Fruit fly (Drosophila melanogaster) whole organism, embryonic: ENCODE measurements around the gene Pi3K21B.

Source experiments
- Asciz ChIP-seq: fragments of 200-800 bp; sonication (Bioruptor generic); optimal IDR thresholded peaks from 2 replicates; lab custom pipeline; 2017; ENCODE audit warnings: missing biosample characterization, mild to moderate bottlenecking, missing genetic modification characterization, missing genetic modification reagents
- Blimp-1 ChIP-seq: fragments of 200-800 bp; sonication (Bioruptor generic); optimal IDR thresholded peaks from 3 replicates; lab custom pipeline; 2018; ENCODE audit warnings: missing biosample characterization, missing genetic modification characterization, mild to moderate bottlenecking, moderate library complexity, missing genetic modification reagents
- Bteb2 ChIP-seq: fragments of 200-800 bp; sonication (Bioruptor generic); optimal IDR thresholded peaks from 2 replicates; lab custom pipeline; 2016; ENCODE audit warnings: missing biosample characterization, missing genetic modification characterization
- CG10267 ChIP-seq: fragments of 200-800 bp; sonication (Bioruptor generic); optimal IDR thresholded peaks from 2 replicates; lab custom pipeline; 2018; ENCODE audit warnings: missing biosample characterization, mild to moderate bottlenecking, missing genetic modification characterization, moderate library complexity
- CG11085 ChIP-seq: fragments of 200-800 bp; sonication (Bioruptor generic); IDR thresholded peaks from 2 replicates; pipeline ENCODE4 v1.3.6; 2022; ENCODE audit warnings: missing biosample characterization, missing genetic modification characterization
- CG11504 ChIP-seq: fragments of 200-800 bp; sonication (Bioruptor generic); optimal IDR thresholded peaks from 3 replicates; lab custom pipeline; 2019; ENCODE audit warnings: missing biosample characterization, mild to moderate bottlenecking, missing genetic modification characterization, moderate library complexity
- CG11695 ChIP-seq: fragments of 200-800 bp; sonication (Bioruptor generic); IDR thresholded peaks from 3 replicates; pipeline ENCODE4 v1.3.6; 2022; ENCODE audit warnings: missing biosample characterization, missing genetic modification characterization
- CG1233 ChIP-seq: fragments of 200-800 bp; sonication (Bioruptor generic); optimal IDR thresholded peaks from 4 replicates; lab custom pipeline; 2018; ENCODE audit warnings: missing biosample characterization, mild to moderate bottlenecking, missing genetic modification characterization
- CG14441 ChIP-seq: fragments of 200-800 bp; sonication (Bioruptor generic); IDR thresholded peaks from 2 replicates; pipeline ENCODE4 v1.3.6; 2022; ENCODE audit warnings: missing biosample characterization, missing genetic modification characterization
- CG15269 ChIP-seq: fragments of 200-800 bp; sonication (Bioruptor generic); optimal IDR thresholded peaks from 2 replicates; lab custom pipeline; 2018; ENCODE audit warnings: missing biosample characterization, mild to moderate bottlenecking, missing genetic modification characterization, moderate library complexity
- CG16779 ChIP-seq: fragments of 200-800 bp; sonication (Bioruptor generic); IDR thresholded peaks from 2 replicates; pipeline ENCODE4 v1.3.6; 2022; ENCODE audit warnings: missing biosample characterization, missing genetic modification characterization
- CG1792 ChIP-seq: fragments of 200-800 bp; sonication (Bioruptor generic); optimal IDR thresholded peaks from 2 replicates; lab custom pipeline; 2016; ENCODE audit warnings: missing biosample characterization, missing genetic modification characterization
- CG2202 ChIP-seq: fragments of 200-800 bp; sonication (Bioruptor generic); optimal IDR thresholded peaks from 2 replicates; lab custom pipeline; 2018; ENCODE audit warnings: missing biosample characterization, mild to moderate bottlenecking, missing genetic modification characterization
- CG2712 ChIP-seq: fragments of 200-800 bp; optimal IDR thresholded peaks from 3 replicates; lab custom pipeline; 2019; ENCODE audit warnings: missing biosample characterization, mild to moderate bottlenecking, missing genetic modification characterization, moderate library complexity
- CG3995 ChIP-seq: fragments of 200-800 bp; sonication (Bioruptor generic); optimal IDR thresholded peaks from 3 replicates; lab custom pipeline; 2016; ENCODE audit warnings: missing biosample characterization, missing genetic modification characterization
- CG4820 ChIP-seq: fragments of 200-800 bp; sonication (Bioruptor generic); optimal IDR thresholded peaks from 3 replicates; lab custom pipeline; 2016; ENCODE audit warnings: missing biosample characterization, missing genetic modification characterization
- CG6683 ChIP-seq: fragments of 200-800 bp; sonication (Bioruptor generic); optimal IDR thresholded peaks from 2 replicates; lab custom pipeline; 2017; ENCODE audit warnings: missing biosample characterization, mild to moderate bottlenecking, missing genetic modification characterization, missing genetic modification reagents
- CG6689 ChIP-seq: fragments of 200-800 bp; sonication (Bioruptor generic); IDR thresholded peaks from 2 replicates; pipeline ENCODE4 v1.3.6; 2022; ENCODE audit warnings: missing biosample characterization, missing genetic modification characterization
- CG8281 ChIP-seq: fragments of 200-800 bp; sonication (Bioruptor generic); optimal IDR thresholded peaks from 2 replicates; lab custom pipeline; 2018; ENCODE audit warnings: missing biosample characterization, mild to moderate bottlenecking, missing genetic modification characterization, moderate library complexity
- CG8478 ChIP-seq: fragments of >200 bp; optimal IDR thresholded peaks from 2 replicates; lab custom pipeline; 2018
- CG8944 ChIP-seq: fragments of 200-800 bp; sonication (Bioruptor generic); optimal IDR thresholded peaks from 3 replicates; lab custom pipeline; 2016; ENCODE audit warnings: missing biosample characterization, missing genetic modification characterization
- Dbx ChIP-seq: fragments of 200-800 bp; sonication (Bioruptor generic); IDR thresholded peaks from 3 replicates; pipeline ENCODE4 v1.3.6; 2022; ENCODE audit warnings: missing biosample characterization, missing genetic modification characterization
- Drgx ChIP-seq: fragments of 200-800 bp; sonication (Bioruptor generic); IDR thresholded peaks from 2 replicates; pipeline ENCODE4 v1.3.6; 2022; ENCODE audit warnings: missing biosample characterization, missing genetic modification characterization
- E2f2 ChIP-seq: fragments of 200-800 bp; sonication (Bioruptor generic); IDR thresholded peaks from 2 replicates; pipeline ENCODE4 v1.3.6; 2022; ENCODE audit warnings: missing biosample characterization, missing genetic modification characterization
- HLH4C ChIP-seq: fragments of 200-800 bp; sonication (Bioruptor generic); IDR thresholded peaks from 3 replicates; pipeline ENCODE4 v1.3.6; 2022; ENCODE audit warnings: missing biosample characterization, missing genetic modification characterization; ENCODE audit not compliant: partially characterized antibody
- HLH54F ChIP-seq: fragments of 200-800 bp; sonication (Bioruptor generic); optimal IDR thresholded peaks from 3 replicates; lab custom pipeline; 2016; ENCODE audit warnings: missing biosample characterization, missing genetic modification characterization
- Hmr ChIP-seq: fragments of 200-800 bp; sonication (Bioruptor generic); optimal IDR thresholded peaks from 3 replicates; lab custom pipeline; 2017; ENCODE audit warnings: mild to moderate bottlenecking, missing biosample characterization, missing genetic modification reagents, missing genetic modification characterization
- Hsf ChIP-seq: fragments of 200-800 bp; sonication (Bioruptor generic); optimal IDR thresholded peaks from 3 replicates; lab custom pipeline; 2016; ENCODE audit warnings: missing biosample characterization, missing genetic modification characterization
- Lim3 ChIP-seq: fragments of 200-800 bp; sonication (Bioruptor generic); IDR thresholded peaks from 2 replicates; pipeline ENCODE4 v1.3.6; 2022; ENCODE audit warnings: missing biosample characterization, missing genetic modification characterization
- Lpt ChIP-seq: fragments of >200 bp; optimal IDR thresholded peaks from 2 replicates; lab custom pipeline; 2018; ENCODE audit warnings: missing biosample characterization, missing genetic modification characterization
- MESR4 ChIP-seq: fragments of 200-800 bp; sonication (Bioruptor generic); optimal IDR thresholded peaks from 2 replicates; lab custom pipeline; 2018; ENCODE audit warnings: missing biosample characterization, mild to moderate bottlenecking, missing genetic modification characterization, moderate library complexity
- Myb ChIP-seq: fragments of 200-800 bp; sonication (Bioruptor generic); optimal IDR thresholded peaks from 2 replicates; lab custom pipeline; 2016; ENCODE audit warnings: missing biosample characterization, missing genetic modification characterization
- NC2α ChIP-seq: fragments of 200-800 bp; sonication (Bioruptor generic); optimal IDR thresholded peaks from 2 replicates; lab custom pipeline; 2016; ENCODE audit warnings: missing biosample characterization, missing genetic modification characterization
- NfI ChIP-seq: fragments of 200-800 bp; sonication (Bioruptor generic); optimal IDR thresholded peaks from 3 replicates; lab custom pipeline; 2018; ENCODE audit warnings: missing biosample characterization, mild to moderate bottlenecking, missing genetic modification characterization, moderate library complexity
- Opbp ChIP-seq: fragments of 200-800 bp; sonication (Bioruptor generic); IDR thresholded peaks from 3 replicates; pipeline ENCODE4 v1.3.6; 2022; ENCODE audit warnings: missing biosample characterization, missing genetic modification characterization; ENCODE audit not compliant: partially characterized antibody
- Side ChIP-seq: fragments of 200-800 bp; sonication (Bioruptor generic); optimal IDR thresholded peaks from 2 replicates; lab custom pipeline; 2016; ENCODE audit warnings: missing biosample characterization, missing genetic modification characterization
- Ssrp ChIP-seq: fragments of 200-800 bp; sonication (Bioruptor generic); optimal IDR thresholded peaks from 2 replicates; lab custom pipeline; 2018; ENCODE audit warnings: missing biosample characterization, mild to moderate bottlenecking, missing genetic modification characterization, moderate library complexity
- ab ChIP-seq: fragments of 200-800 bp; sonication (Bioruptor generic); optimal IDR thresholded peaks from 2 replicates; lab custom pipeline; 2016; ENCODE audit warnings: missing biosample characterization, missing genetic modification characterization
- ato ChIP-seq: fragments of 200-800 bp; sonication (Bioruptor generic); IDR thresholded peaks from 2 replicates; pipeline ENCODE4 v1.3.6; 2022; ENCODE audit warnings: missing biosample characterization, missing genetic modification characterization; ENCODE audit not compliant: partially characterized antibody
- gce ChIP-seq: fragments of 200-800 bp; sonication (Bioruptor generic); IDR thresholded peaks from 3 replicates; pipeline ENCODE4 v1.3.6; 2022; ENCODE audit warnings: missing biosample characterization, missing genetic modification characterization
- h ChIP-seq: fragments of >200 bp; optimal IDR thresholded peaks from 2 replicates; lab custom pipeline; 2017
- her ChIP-seq: fragments of 200-800 bp; sonication (Bioruptor generic); optimal IDR thresholded peaks from 2 replicates; lab custom pipeline; 2016; ENCODE audit warnings: missing biosample characterization, missing genetic modification characterization
- luna ChIP-seq: fragments of 200-800 bp; sonication (Bioruptor generic); optimal IDR thresholded peaks from 2 replicates; lab custom pipeline; 2016; ENCODE audit warnings: missing biosample characterization, missing genetic modification characterization
- pb ChIP-seq: fragments of 200-800 bp; sonication (Bioruptor generic); optimal IDR thresholded peaks from 3 replicates; lab custom pipeline; 2016; ENCODE audit warnings: missing biosample characterization, missing genetic modification characterization
- phol ChIP-seq: fragments of 200-800 bp; sonication (Bioruptor generic); optimal IDR thresholded peaks from 3 replicates; lab custom pipeline; 2018; ENCODE audit warnings: missing biosample characterization, mild to moderate bottlenecking, missing genetic modification characterization, moderate library complexity
- psq ChIP-seq: fragments of 200-800 bp; sonication (Bioruptor generic); optimal IDR thresholded peaks from 2 replicates; lab custom pipeline; 2017; ENCODE audit warnings: missing biosample characterization, missing genetic modification characterization
- sc ChIP-seq, 3 experiments: fragments of >200 bp in 2 of 3; fragments of 200-800 bp in 1 of 3; sonication (Bioruptor generic) in 1 of 3; optimal IDR thresholded peaks; 2 replicates in 2 of 3; 3 replicates in 1 of 3; lab custom pipeline; 2017; ENCODE audit warnings: mild to moderate bottlenecking in 1 of 3, missing biosample characterization in 1 of 3, missing genetic modification characterization in 1 of 3, missing genetic modification reagents in 1 of 3
- sens-2 ChIP-seq: fragments of 200-800 bp; sonication (Bioruptor generic); IDR thresholded peaks from 2 replicates; pipeline ENCODE4 v1.3.6; 2022; ENCODE audit warnings: missing biosample characterization, missing genetic modification characterization
- slp2 ChIP-seq: fragments of 200-800 bp; sonication (Bioruptor generic); optimal IDR thresholded peaks from 2 replicates; lab custom pipeline; 2016; ENCODE audit warnings: missing biosample characterization, missing genetic modification characterization
- tgo ChIP-seq: fragments of 200-800 bp; sonication (Bioruptor generic); IDR thresholded peaks from 3 replicates; pipeline ENCODE4 v1.3.6; 2022; ENCODE audit warnings: missing biosample characterization, missing genetic modification characterization
- tx ChIP-seq: fragments of 200-800 bp; sonication (Bioruptor generic); optimal IDR thresholded peaks from 2 replicates; lab custom pipeline; 2016; ENCODE audit warnings: missing biosample characterization, missing genetic modification characterization

Pi3K21B gene

dm6 chr2L:285596-286023, 12.1 kb upstream of the Pi3K21B start (continued):
- TF ChIP-seq CG6683 (GFP tag; lab: Kevin White, UChicago) (no peak), psq (GFP tag; lab: Kevin White, UChicago) (no peak), CG8281 (no peak), HLH4C (no peak), pb (GFP tag; lab: Kevin White, UChicago) (peak; percentile 40), CG11504 (peak; percentile 70), CG8944 (GFP tag; lab: Kevin White, UChicago) (no peak), NfI (GFP tag; lab: Kevin White, UChicago) (peak; percentile 54), phol (tag; lab: Kevin White, UChicago) (peak; percentile 29), her (GFP tag; lab: Kevin White, UChicago) (peak; percentile 47), gce (GFP tag; lab: Robert Waterston, UW) (no peak), Myb (GFP tag; lab: Kevin White, UChicago) (peak; percentile 50), luna (peak; percentile 20), CG11085 (GFP tag; lab: Robert Waterston, UW) (no peak), CG1233 (GFP tag; lab: Kevin White, UChicago) (peak; percentile 21), CG6689 (GFP tag; lab: Robert Waterston, UW) (peak; percentile 83), CG16779 (GFP tag; lab: Robert Waterston, UW) (peak; percentile 50; the same call in 1 of the 2 replicates), sc (optimal IDR thresholded peaks at IDR 0.05; lab: Kevin White, UChicago) (no peak), sc (GFP tag; optimal IDR thresholded peaks at IDR 0.05; lab: Kevin White, UChicago) (no peak), sens-2 (GFP tag; lab: Robert Waterston, UW) (0 out of 2 replicates have a peak, but pooled peaks have one; percentile 33), Side (GFP tag; lab: Kevin White, UChicago) (peak; percentile 26), Lpt (GFP tag; lab: Kevin White, UChicago) (no peak), MESR4 (peak; percentile 88), CG4820 (GFP tag; lab: Kevin White, UChicago) (peak; percentile 3), CG10267 (tag; lab: Kevin White, UChicago) (peak; percentile 59), CG3995 (GFP tag; lab: Kevin White, UChicago) (no peak), Hsf (GFP tag; lab: Kevin White, UChicago) (peak; percentile 28), CG15269 (tag; lab: Kevin White, UChicago) (peak; percentile 61), tx (GFP tag; lab: Kevin White, UChicago) (peak; percentile 31), CG8478 (lab: Kevin White, UChicago) (no peak), tgo (no peak), CG2202 (no peak), HLH54F (GFP tag; lab: Kevin White, UChicago) (peak; percentile 2), CG2712 (tag; lab: Kevin White, UChicago) (peak; percentile 45), Lim3 (GFP tag; lab: Robert Waterston, UW) (no peak), Blimp-1 (GFP tag; lab: Kevin White, UChicago) (peak; percentile 41), Dbx (GFP tag; lab: Robert Waterston, UW) (peak; percentile 64; the same call in 2 of the 3 replicates), CG1792 (GFP tag; lab: Kevin White, UChicago) (peak; percentile 40), slp2 (GFP tag; lab: Kevin White, UChicago) (no peak), NC2α (peak; percentile 5), Asciz (GFP tag; lab: Kevin White, UChicago) (peak; percentile 52), E2f2 (GFP tag; lab: Robert Waterston, UW) (peak; percentile 49; the same call in 1 of the 2 replicates), ab (GFP tag; lab: Kevin White, UChicago) (peak; percentile 9), Ssrp (tag; lab: Kevin White, UChicago) (no peak), Opbp (GFP tag; lab: Robert Waterston, UW) (peak; percentile 64; the same call in 2 of the 3 replicates), Hmr (GFP tag; lab: Kevin White, UChicago) (peak; percentile 72), Drgx (GFP tag; lab: Robert Waterston, UW) (0 out of 2 replicates have a peak, but pooled peaks have one; percentile 25), h (lab: Kevin White, UChicago) (no peak), Bteb2 (GFP tag; lab: Kevin White, UChicago) (peak; percentile 48), CG14441 (GFP tag; lab: Robert Waterston, UW) (peak; percentile 30; the same call in 1 of the 2 replicates), ato (GFP tag; lab: Robert Waterston, UW) (peak; percentile 48; the same call in 1 of the 2 replicates), CG11695 (GFP tag; lab: Robert Waterston, UW) (no peak)
